Worm (Caenorhabditis elegans) whole organism, L1 larva: Measurements from ENCODE around the gene C06B3.6.

ENCODE experiments used
- C04F5.9 ChIP-seq: sonication (generic microtip); optimal IDR thresholded peaks from 2 replicates; lab custom pipeline; 2016; ENCODE audit warnings: missing genetic modification characterization, missing compliant biosample characterization
- C16A3.4 ChIP-seq: fragments of 150-350 bp; optimal IDR thresholded peaks from 2 replicates; lab custom pipeline; 2014; ENCODE audit warnings: missing biosample characterization, missing genetic modification characterization
- Y116A8C.19 ChIP-seq: sonication (generic microtip); optimal IDR thresholded peaks from 2 replicates; lab custom pipeline; 2016; ENCODE audit warnings: missing compliant biosample characterization, missing genetic modification characterization, borderline replicate concordance
- ama-1 ChIP-seq: fragments of 150-350 bp; optimal IDR thresholded peaks from 2 replicates; lab custom pipeline; 2014
- blmp-1 ChIP-seq: fragments of 150-350 bp; optimal IDR thresholded peaks from 2 replicates; lab custom pipeline; 2014; ENCODE audit warnings: missing biosample characterization, missing genetic modification characterization
- ceh-82 ChIP-seq, 3 experiments: fragments of 150-350 bp in 1 of 3; sonication (generic microtip) in 2 of 3; optimal IDR thresholded peaks; 2 replicates each; lab custom pipeline; 2014 to 2017; ENCODE audit warnings: missing biosample characterization in 3 of 3, missing genetic modification characterization in 3 of 3
- efl-1 ChIP-seq, 4 experiments: fragments of 150-350 bp; optimal IDR thresholded peaks in 3 of 4; peaks in 1 of 4; 1 replicate in 1 of 4; 2 replicates in 3 of 4; lab custom pipeline; 2014; ENCODE audit warnings: missing biosample characterization in 2 of 4, missing genetic modification characterization in 2 of 4, missing genetic modification reagents in 2 of 4
- egl-13 ChIP-seq: sonication (generic microtip); optimal IDR thresholded peaks from 2 replicates; lab custom pipeline; 2016; ENCODE audit warnings: missing genotype, missing genetic modification reagents, missing genetic modification characterization, missing compliant biosample characterization
- egl-27 ChIP-seq, 2 experiments: fragments of 150-350 bp in 1 of 2; sonication (generic microtip); optimal IDR thresholded peaks; 3 replicates each; lab custom pipeline; 2017 to 2018; ENCODE audit warnings: missing biosample characterization in 2 of 2, missing genetic modification characterization in 2 of 2, missing genetic modification reagents in 2 of 2
- elt-2 ChIP-seq: sonication (generic microtip); optimal IDR thresholded peaks from 2 replicates; lab custom pipeline; 2016; ENCODE audit warnings: missing genetic modification characterization, mild to moderate bottlenecking, inconsistent platforms, missing compliant biosample characterization, missing genetic modification reagents
- fkh-4 ChIP-seq: sonication (generic microtip); optimal IDR thresholded peaks from 2 replicates; lab custom pipeline; 2016; ENCODE audit warnings: missing compliant biosample characterization, missing genetic modification characterization, borderline replicate concordance
- isw-1 ChIP-seq: fragments of 200-800 bp; sonication (Bioruptor generic); IDR thresholded peaks from 2 replicates; pipeline ENCODE4 v1.3.6; 2022; ENCODE audit warnings: missing genetic modification characterization, missing compliant biosample characterization
- lin-13 ChIP-seq: fragments of 150-350 bp; optimal IDR thresholded peaks from 2 replicates; lab custom pipeline; 2014; ENCODE audit warnings: missing biosample characterization, missing genetic modification reagents, missing genetic modification characterization
- lin-15B ChIP-seq: fragments of 150-350 bp; sonication (generic microtip); optimal IDR thresholded peaks from 3 replicates; lab custom pipeline; 2014; ENCODE audit warnings: missing biosample characterization, missing genetic modification characterization
- lin-39 ChIP-seq: fragments of 150-350 bp; optimal IDR thresholded peaks from 2 replicates; lab custom pipeline; 2014; ENCODE audit warnings: missing biosample characterization, missing genetic modification reagents, missing genetic modification characterization
- lir-3 ChIP-seq: sonication (generic microtip); optimal IDR thresholded peaks from 2 replicates; lab custom pipeline; 2016; ENCODE audit warnings: mild to moderate bottlenecking, missing genetic modification characterization, moderate library complexity, missing compliant biosample characterization; ENCODE audit not compliant: poor library complexity
- mep-1 ChIP-seq: fragments of 150-350 bp; optimal IDR thresholded peaks from 2 replicates; lab custom pipeline; 2014; ENCODE audit warnings: missing biosample characterization, missing genetic modification characterization
- nhr-19 ChIP-seq: fragments of 200-800 bp; sonication (Bioruptor generic); conservative IDR thresholded peaks from 2 replicates; pipeline ENCODE4 v1.3.6; 2022; ENCODE audit warnings: missing genetic modification characterization, missing compliant biosample characterization
- nhr-20 ChIP-seq: sonication (generic microtip); optimal IDR thresholded peaks from 2 replicates; lab custom pipeline; 2016; ENCODE audit warnings: mild to moderate bottlenecking, missing genetic modification characterization, missing compliant biosample characterization
- nhr-28 ChIP-seq: fragments of 150-350 bp; optimal IDR thresholded peaks from 2 replicates; lab custom pipeline; 2014; ENCODE audit warnings: missing biosample characterization, missing genetic modification characterization
- nhr-47 ChIP-seq: sonication (generic microtip); optimal IDR thresholded peaks from 2 replicates; lab custom pipeline; 2016; ENCODE audit warnings: mild to moderate bottlenecking, missing genetic modification characterization, moderate library complexity, missing compliant biosample characterization
- nhr-71 ChIP-seq: sonication (generic microtip); optimal IDR thresholded peaks from 2 replicates; lab custom pipeline; 2016; ENCODE audit warnings: mild to moderate bottlenecking, missing genetic modification characterization, moderate library complexity, missing compliant biosample characterization
- nhr-85 ChIP-seq: sonication (generic microtip); peaks from one replicate; lab custom pipeline; 2016; ENCODE audit warnings: missing genetic modification characterization, inconsistent platforms, missing compliant biosample characterization
- pax-3 ChIP-seq: fragments of 200-800 bp; sonication (Bioruptor generic); optimal IDR thresholded peaks from 2 replicates; lab custom pipeline; 2018; ENCODE audit warnings: mild to moderate bottlenecking, missing genetic modification characterization, moderate library complexity, missing compliant biosample characterization
- sox-4 ChIP-seq: sonication (generic microtip); optimal IDR thresholded peaks from 2 replicates; lab custom pipeline; 2016; ENCODE audit warnings: missing genetic modification characterization, missing compliant biosample characterization
- sup-37 ChIP-seq: fragments of 200-800 bp; sonication (Bioruptor generic); optimal IDR thresholded peaks from 2 replicates; lab custom pipeline; 2018; ENCODE audit warnings: mild to moderate bottlenecking, missing genetic modification characterization, missing compliant biosample characterization
- swsn-7 ChIP-seq: sonication (generic microtip); optimal IDR thresholded peaks from 2 replicates; lab custom pipeline; 2016; ENCODE audit warnings: missing genetic modification characterization, missing compliant biosample characterization
- tbx-2 ChIP-seq: sonication (generic microtip); optimal IDR thresholded peaks from 2 replicates; lab custom pipeline; 2016; ENCODE audit warnings: missing genetic modification characterization, missing compliant biosample characterization
- unc-98 ChIP-seq: fragments of 200-800 bp; sonication (Bioruptor generic); IDR thresholded peaks from 2 replicates; pipeline ENCODE4 v1.3.6; 2022; ENCODE audit warnings: missing genetic modification characterization, missing compliant biosample characterization
- xbp-1 ChIP-seq: sonication (generic microtip); optimal IDR thresholded peaks from 2 replicates; lab custom pipeline; 2016; ENCODE audit warnings: missing genetic modification characterization, missing compliant biosample characterization
- zag-1 ChIP-seq: fragments of 150-350 bp; optimal IDR thresholded peaks from 2 replicates; lab custom pipeline; 2014; ENCODE audit warnings: missing biosample characterization, missing genetic modification characterization
- ztf-4 ChIP-seq: fragments of 150-350 bp; optimal IDR thresholded peaks from 2 replicates; lab custom pipeline; 2014; ENCODE audit warnings: missing biosample characterization, missing genetic modification characterization

C06B3.6 gene

DNA sequence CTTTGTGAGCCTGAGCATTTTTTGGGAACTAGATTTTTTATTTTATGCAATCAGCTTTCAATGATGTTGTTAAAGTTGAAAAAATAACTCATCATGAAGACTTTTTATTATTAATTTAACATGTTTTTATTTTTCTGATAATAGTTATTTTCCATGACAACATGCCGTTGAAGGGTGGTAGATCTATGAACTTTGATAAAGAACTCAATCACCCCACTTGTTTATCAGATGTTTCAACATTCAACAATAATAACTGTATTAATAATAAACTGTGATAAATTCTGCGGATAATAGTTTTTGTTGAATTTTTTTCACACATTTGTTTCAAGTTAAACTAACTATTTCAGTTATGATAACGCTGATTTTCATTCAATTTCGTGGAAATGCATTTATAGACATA lies 17.3 kb downstream of the C06B3.6 start:
- TF ChIP-seq sox-4 (tag; lab: Kevin White, UChicago) (no peak), ceh-82 (tag; optimal IDR thresholded peaks at IDR 0.05; lab: Kevin White, UChicago) (no peak), xbp-1 (no peak), lin-15B (tag; lab: Kevin White, UChicago) (no peak), lin-13 (no peak), elt-2 (tag; lab: Kevin White, UChicago) (peak; percentile 59), nhr-71 (tag; lab: Kevin White, UChicago) (peak; percentile 40), egl-27 (tag; optimal IDR thresholded peaks at IDR 0.05; lab: Kevin White, UChicago) (no peak), lir-3 (tag; lab: Kevin White, UChicago) (no peak), isw-1 (GFP tag; lab: Robert Waterston, UW) (no peak), nhr-85 (peak; percentile 63), fkh-4 (tag; lab: Kevin White, UChicago) (no peak), mep-1 (tag; lab: Kevin White, UChicago) (no peak), efl-1 (optimal IDR thresholded peaks at IDR 0.05; lab: Kevin White, UChicago) (no peak), efl-1 (GFP tag; optimal IDR thresholded peaks at IDR 0.05 in 1 of 2; lab: Kevin White, UChicago) (no peak), nhr-28 (tag; lab: Kevin White, UChicago) (no peak), sup-37 (GFP tag; lab: Kevin White, UChicago) (no peak), nhr-19 (GFP tag; lab: Robert Waterston, UW) (0 out of 2 replicates have a peak, but pooled peaks have one; percentile 13), egl-13 (no peak), lin-39 (tag; lab: Kevin White, UChicago) (no peak), swsn-7 (tag; lab: Kevin White, UChicago) (no peak), nhr-20 (peak; percentile 33), C04F5.9 (no peak), tbx-2 (tag; lab: Kevin White, UChicago) (no peak)

DNA sequence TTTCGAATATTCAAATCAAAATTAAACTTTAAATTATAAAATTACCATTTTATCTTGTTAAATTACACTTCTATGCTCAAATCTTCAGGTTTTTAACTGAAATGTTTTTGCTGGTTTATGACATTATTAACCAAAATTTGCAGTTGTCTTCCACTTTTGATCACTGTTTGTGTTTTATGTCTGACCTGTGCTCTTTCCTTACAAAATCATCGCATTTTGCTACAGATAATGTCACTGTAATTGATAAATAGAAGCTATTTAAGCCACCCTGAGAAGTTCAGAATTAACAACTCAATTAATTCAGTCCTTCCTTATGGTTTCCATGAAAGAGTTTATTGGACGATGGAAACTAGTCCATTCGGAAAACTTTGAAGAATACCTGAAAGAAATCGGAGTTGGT lies 18.3 kb downstream of the C06B3.6 start, which contains the start of gene lbp-8:
Gene lbp-8 (plus strand): TSS at position 301 of the 400 bp plus-strand sequence.
- no peak for TF ChIP-seq egl-13
- no peak for TF ChIP-seq lin-13
- no peak for TF ChIP-seq zag-1 (tag; lab: Kevin White, UChicago)
- TF ChIP-seq sup-37 (GFP tag; lab: Kevin White, UChicago), result no peak
- no peak for TF ChIP-seq nhr-19 (GFP tag; lab: Robert Waterston, UW)

DNA sequence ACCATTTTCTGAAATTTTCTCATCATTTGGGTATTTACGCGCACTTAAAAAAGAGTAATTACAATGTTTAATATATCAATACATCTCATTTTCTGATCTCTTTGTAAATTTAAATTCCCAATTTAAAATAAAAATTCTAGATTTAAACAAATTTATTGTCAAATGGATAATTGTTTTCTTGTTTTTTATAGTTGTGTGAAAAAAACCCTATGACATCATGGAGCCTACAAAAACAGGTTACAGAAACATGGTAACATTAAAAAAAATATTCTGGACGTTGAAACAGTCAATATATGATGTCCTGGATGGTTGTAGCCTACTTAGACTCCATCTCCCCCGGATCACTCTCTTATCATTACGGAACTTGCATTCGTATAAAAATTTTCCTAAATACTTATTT lies 19.3 kb downstream of the C06B3.6 start, which contains the start of gene spp-12:
Gene spp-12 (plus strand): TSS at position 301 of the 400 bp plus-strand sequence.
- TF ChIP-seq ceh-82 (tag; optimal IDR thresholded peaks at IDR 0.05; lab: Kevin White, UChicago) (no peak), efl-1 (optimal IDR thresholded peaks at IDR 0.05; lab: Kevin White, UChicago) (no peak), efl-1 (GFP tag; optimal IDR thresholded peaks at IDR 0.05 in 1 of 2; lab: Kevin White, UChicago) (peak in 1 of 2 experiments; percentile 6), blmp-1 (tag; lab: Kevin White, UChicago) (no peak), mep-1 (tag; lab: Kevin White, UChicago) (no peak), nhr-71 (tag; lab: Kevin White, UChicago) (no peak), C04F5.9 (no peak), ama-1 (no peak), lir-3 (tag; lab: Kevin White, UChicago) (no peak), ztf-4 (tag; lab: Kevin White, UChicago) (no peak)

DNA sequence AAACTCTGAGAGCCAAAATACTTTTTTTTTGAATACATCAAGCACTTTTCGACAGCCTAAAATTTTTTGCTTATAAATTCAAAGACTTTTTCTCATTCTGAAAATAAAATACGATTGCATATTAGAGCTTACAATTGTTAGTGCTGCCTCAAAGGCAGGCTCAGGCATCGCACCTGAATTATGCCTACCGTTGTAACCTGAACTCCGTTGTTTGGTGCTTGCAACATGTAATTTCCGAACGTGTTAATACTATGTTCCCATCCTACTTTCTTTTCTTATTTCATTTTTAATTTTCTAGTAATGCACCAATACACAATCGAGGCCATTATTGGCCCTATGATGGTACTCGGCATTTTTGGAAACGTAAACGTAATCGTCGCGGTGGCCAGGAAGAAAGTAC lies 21.4 kb downstream of the C06B3.6 start, which contains the start of gene srsx-19:
Gene srsx-19 (plus strand): TSS at position 301 of the 400 bp plus-strand sequence.
- TF ChIP-seq zag-1 (tag; lab: Kevin White, UChicago) (no peak), Y116A8C.19 (tag; lab: Kevin White, UChicago) (no peak), pax-3 (tag; lab: Kevin White, UChicago) (no peak), sox-4 (tag; lab: Kevin White, UChicago) (no peak), unc-98 (GFP tag; lab: Robert Waterston, UW) (no peak), C16A3.4 (tag; lab: Kevin White, UChicago) (no peak), nhr-47 (tag; lab: Kevin White, UChicago) (no peak)

DNA sequence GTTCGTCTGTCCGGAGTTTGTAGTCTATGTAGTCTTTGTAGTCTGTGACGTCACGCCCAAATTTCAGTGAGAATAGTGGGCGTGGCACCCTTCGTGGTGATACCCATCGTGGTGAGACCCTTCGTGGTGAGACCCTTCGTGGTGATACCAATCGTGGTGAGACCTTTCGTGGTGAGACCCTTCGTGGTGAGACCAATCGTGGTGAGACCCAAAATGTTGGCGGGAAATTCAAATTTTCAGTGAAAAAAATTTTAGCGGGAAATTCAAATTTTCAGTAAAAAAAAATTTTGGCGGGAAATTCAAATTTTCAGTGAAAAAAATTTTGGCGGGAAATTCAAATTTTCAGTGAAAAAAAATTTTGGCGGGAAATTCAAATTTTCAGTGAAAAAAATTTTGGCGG lies 26.6 kb downstream of the C06B3.6 start:
- TF ChIP-seq unc-98 (GFP tag; lab: Robert Waterston, UW), result peak; percentile 53; the same call in 1 of the 2 replicates
- TF ChIP-seq isw-1 (GFP tag; lab: Robert Waterston, UW), result peak; percentile 11; the same call in 1 of the 2 replicates
- TF ChIP-seq, all 84 proteins: peak for 2; not testable (repeated sequence) for 82
